Fruit fly (Drosophila melanogaster) S2 (cell line): ENCODE results near the gene AstA.

Experiments used
- CG8478 ChIP-seq: fragments of >200 bp; optimal IDR thresholded peaks from 2 replicates; lab custom pipeline; 2018
- CTCF ChIP-seq, 2 experiments: fragments of >200 bp; optimal IDR thresholded peaks; 2 replicates each; lab custom pipeline; 2018

- no peak for TF ChIP-seq CG8478 (lab: Kevin White, UChicago)
- TF ChIP-seq CTCF (optimal IDR thresholded peaks at IDR 0.05; lab: Kevin White, UChicago) = no peak
Measured at dm6 chr3R:24812394-24812793, 47.5 kb upstream of the AstA start.
